Worm (Caenorhabditis elegans): ENCODE measurements around the gene clic-1.
"Not testable (repeated sequence)": the region's sequence is repeated elsewhere in the genome, so short reads cannot be mapped to it uniquely, and the experiment has no call there.

Gene clic-1

ce11 chrV:7705316-7705715, 29.4 kb downstream of the clic-1 start, which contains the start of gene srw-3:
TSS of gene srw-3 (plus strand) at chrV:7705616.
- no peak for TF ChIP-seq mab-5 (tag; optimal IDR thresholded peaks at IDR 0.05)
- no peak for TF ChIP-seq elt-1 (tag; optimal IDR thresholded peaks at IDR 0.05; ENCODE audit: borderline replicate concordance, insufficient read depth)
- TF ChIP-seq nhr-2 (tag; optimal IDR thresholded peaks at IDR 0.05), result no peak
- no peak for TF ChIP-seq blmp-1 (tag; optimal IDR thresholded peaks at IDR 0.05)
- no peak for TF ChIP-seq ztf-11 (tag; optimal IDR thresholded peaks at IDR 0.05)
- no peak for TF ChIP-seq mls-2 (tag; optimal IDR thresholded peaks at IDR 0.05)
- no peak for TF ChIP-seq sem-2 (GFP tag; optimal IDR thresholded peaks at IDR 0.05)
- TF ChIP-seq lin-32 (GFP tag; optimal IDR thresholded peaks at IDR 0.05), result no peak
- TF ChIP-seq ham-2 (GFP tag; optimal IDR thresholded peaks at IDR 0.05), result no peak
- no peak for TF ChIP-seq nhr-237 (tag; optimal IDR thresholded peaks at IDR 0.05)
- no peak for TF ChIP-seq nhr-28 (tag; optimal IDR thresholded peaks at IDR 0.05)
- no peak for TF ChIP-seq zip-8 (tag; optimal IDR thresholded peaks at IDR 0.05)
- no peak for TF ChIP-seq M03D4.4 (tag; optimal IDR thresholded peaks at IDR 0.05)

ce11 chrV:7703536-7703935, 31.2 kb downstream of the clic-1 start, which contains the start of gene srsx-40:
TSS of gene srsx-40 (minus strand) at chrV:7703636.
- TF ChIP-seq pha-4 (tag; optimal IDR thresholded peaks at IDR 0.05); nhr-12 (tag; optimal IDR thresholded peaks at IDR 0.05); ham-2 (GFP tag; optimal IDR thresholded peaks at IDR 0.05): not testable (repeated sequence)

ce11 chrV:7696842-7697241, 37.9 kb downstream of the clic-1 start, which contains the start of gene ZK105.3:
TSS of gene ZK105.3 (plus strand) at chrV:7697142.
- no peak for TF ChIP-seq sptf-1 (tag; optimal IDR thresholded peaks at IDR 0.05)

DNA sequence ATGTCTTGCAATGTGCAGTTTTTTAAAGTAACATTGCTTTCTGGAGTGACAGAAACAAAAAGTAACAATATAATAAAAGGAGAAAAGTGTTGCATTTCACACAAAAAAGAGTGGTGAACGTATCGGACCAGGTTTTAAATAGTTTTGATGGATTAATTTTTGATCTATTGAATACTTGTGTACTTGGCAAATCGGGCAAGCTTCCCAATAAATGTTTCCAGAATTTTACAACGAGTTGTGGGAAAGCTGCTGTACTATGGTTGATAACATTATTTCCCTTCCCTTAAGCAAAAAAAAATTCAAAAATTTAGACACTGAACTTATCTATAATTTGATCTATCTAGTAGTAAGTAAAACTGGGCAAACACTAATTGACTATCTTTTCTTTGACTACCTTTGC, 41.3 kb downstream of the clic-1 start, which contains the start of gene C12D5.10:
C12D5.10 (minus strand) TSS at position 101 of the 400 bp plus-strand sequence.
- TF ChIP-seq sptf-1 (tag; optimal IDR thresholded peaks at IDR 0.05), result no peak
- no peak for TF ChIP-seq nhr-28 (tag; optimal IDR thresholded peaks at IDR 0.05)
- no peak for TF ChIP-seq ces-1 (GFP tag; optimal IDR thresholded peaks at IDR 0.05)
- TF ChIP-seq blmp-1 (tag; optimal IDR thresholded peaks at IDR 0.05), result no peak
- no peak for TF ChIP-seq flh-1 (GFP tag; optimal IDR thresholded peaks at IDR 0.05)
- TF ChIP-seq lin-13 (tag; optimal IDR thresholded peaks at IDR 0.05), result no peak
- TF ChIP-seq pha-4 (tag; optimal IDR thresholded peaks at IDR 0.05), result no peak
- TF ChIP-seq nhr-76 (tag; optimal IDR thresholded peaks at IDR 0.05), result no peak

ce11 chrV:7690637-7691036, 44.1 kb downstream of the clic-1 start:
- TF ChIP-seq unc-62 (GFP tag; optimal IDR thresholded peaks at IDR 0.05), result no peak
- TF ChIP-seq snpc-4 (tag; optimal IDR thresholded peaks at IDR 0.05), result no peak
- TF ChIP-seq unc-120 (tag; optimal IDR thresholded peaks at IDR 0.05; ENCODE audit: poor library complexity, severe bottlenecking), result no peak
- TF ChIP-seq M03D4.4 (tag; optimal IDR thresholded peaks at IDR 0.05), result no peak
- no peak for TF ChIP-seq nhr-28 (tag; optimal IDR thresholded peaks at IDR 0.05)
- TF ChIP-seq lin-13 (tag; optimal IDR thresholded peaks at IDR 0.05), result no peak
- no peak for TF ChIP-seq lin-32 (GFP tag; optimal IDR thresholded peaks at IDR 0.05)
- TF ChIP-seq mab-5 (tag; optimal IDR thresholded peaks at IDR 0.05), result no peak
- TF ChIP-seq mep-1 (tag; optimal IDR thresholded peaks at IDR 0.05), result no peak
- no peak for TF ChIP-seq blmp-1 (tag; optimal IDR thresholded peaks at IDR 0.05)
- TF ChIP-seq elt-3 (tag; optimal IDR thresholded peaks at IDR 0.05), result no peak
- no peak for TF ChIP-seq hlh-1 (tag; optimal IDR thresholded peaks at IDR 0.05)
- no peak for TF ChIP-seq ham-2 (GFP tag; optimal IDR thresholded peaks at IDR 0.05)
- TF ChIP-seq nhr-76 (tag; optimal IDR thresholded peaks at IDR 0.05), result no peak
- TF ChIP-seq nhr-12 (tag; optimal IDR thresholded peaks at IDR 0.05), result no peak
- TF ChIP-seq bed-3 (GFP tag; optimal IDR thresholded peaks at IDR 0.05), result no peak
- TF ChIP-seq cnd-1 (tag; optimal IDR thresholded peaks at IDR 0.05), result no peak

DNA sequence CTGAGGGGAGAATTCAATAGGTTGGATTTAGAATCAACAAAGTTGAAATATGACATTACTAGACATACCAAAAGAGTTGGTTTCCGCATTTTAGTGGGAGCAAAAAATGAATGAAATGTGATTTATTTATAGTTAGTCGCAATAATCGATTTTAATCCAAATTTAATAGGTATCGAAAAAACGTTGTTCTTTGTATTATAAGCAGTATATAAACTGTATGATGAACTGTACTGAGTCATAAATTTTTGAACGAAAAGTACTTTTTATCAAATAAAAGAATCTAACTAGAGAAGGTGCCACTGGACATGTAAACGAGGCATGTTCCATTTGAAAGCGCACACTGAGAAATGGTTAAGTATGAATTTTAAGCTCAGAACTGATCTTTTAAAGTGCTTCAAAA, 44.8 kb downstream of the clic-1 start, which contains the start of gene C12D5.9:
C12D5.9 (minus strand) TSS at position 101 of the 400 bp plus-strand sequence.
- TF ChIP-seq ceh-83 (GFP tag; optimal IDR thresholded peaks at IDR 0.05) (no peak), snpc-4 (tag; optimal IDR thresholded peaks at IDR 0.05) (no peak), elt-3 (tag; optimal IDR thresholded peaks at IDR 0.05) (no peak), ceh-39 (tag; optimal IDR thresholded peaks at IDR 0.05) (no peak)
